Fruit fly (Drosophila melanogaster) whole organism: ENCODE results near the gene hb.

Experiments
- CG8478 ChIP-seq: fragments of >200 bp; optimal IDR thresholded peaks from 2 replicates; lab custom pipeline; 2018; ENCODE audit warnings: inconsistent platforms
- Dll ChIP-seq: fragments of >200 bp; optimal IDR thresholded peaks from 2 replicates; lab custom pipeline; 2017
- pan ChIP-seq: fragments of >200 bp; optimal IDR thresholded peaks from 2 replicates; lab custom pipeline; 2017
- psq ChIP-seq: fragments of >200 bp; optimal IDR thresholded peaks from 2 replicates; lab custom pipeline; 2017
- usp ChIP-seq: fragments of >200 bp; optimal IDR thresholded peaks from 2 replicates; lab custom pipeline; 2017; ENCODE audit warnings: missing biosample characterization, missing genetic modification characterization, mixed read lengths

dm6 chr3R:8659200-8659897, 38.3 kb downstream of the hb start:
- no peak for TF ChIP-seq pan
- no peak for TF ChIP-seq psq
- TF ChIP-seq Dll (lab: Kevin White, UChicago), result no peak
- peak; percentile 45 for TF ChIP-seq CG8478 (lab: Kevin White, UChicago)
- TF ChIP-seq usp, result no peak
